Fruit fly (Drosophila melanogaster) whole organism, embryonic: ENCODE measurements around the gene Tfb5.

ENCODE experiments used
- Blimp-1 ChIP-seq: fragments of 200-800 bp; sonication (Bioruptor generic); optimal IDR thresholded peaks from 3 replicates; lab custom pipeline; 2018; ENCODE audit warnings: missing biosample characterization, missing genetic modification characterization, mild to moderate bottlenecking, moderate library complexity, missing genetic modification reagents
- BtbVII ChIP-seq: fragments of 200-800 bp; sonication (Bioruptor generic); optimal IDR thresholded peaks from 3 replicates; lab custom pipeline; 2017; ENCODE audit warnings: missing biosample characterization, mild to moderate bottlenecking, missing genetic modification characterization
- CG10274 ChIP-seq: fragments of 200-800 bp; sonication (Bioruptor generic); optimal IDR thresholded peaks from 3 replicates; lab custom pipeline; 2017; ENCODE audit warnings: missing biosample characterization, mild to moderate bottlenecking, missing genetic modification characterization
- CG10431 ChIP-seq: fragments of 200-800 bp; sonication (Bioruptor generic); optimal IDR thresholded peaks from 3 replicates; lab custom pipeline; 2018; ENCODE audit warnings: missing biosample characterization, mild to moderate bottlenecking, missing genetic modification characterization
- CG11695 ChIP-seq: fragments of 200-800 bp; sonication (Bioruptor generic); IDR thresholded peaks from 3 replicates; pipeline ENCODE4 v1.3.6; 2022; ENCODE audit warnings: missing biosample characterization, missing genetic modification characterization
- CG11696 ChIP-seq: fragments of 200-800 bp; sonication (Bioruptor generic); IDR thresholded peaks from 2 replicates; pipeline ENCODE4 v1.3.6; 2022; ENCODE audit warnings: missing biosample characterization, missing genetic modification characterization
- CG12659 ChIP-seq: fragments of 200-800 bp; sonication (Bioruptor generic); optimal IDR thresholded peaks from 3 replicates; lab custom pipeline; 2017; ENCODE audit warnings: mild to moderate bottlenecking, missing biosample characterization, missing genetic modification reagents, missing genetic modification characterization
- CG1647 ChIP-seq: fragments of 200-800 bp; sonication (Bioruptor generic); optimal IDR thresholded peaks from 3 replicates; lab custom pipeline; 2016; ENCODE audit warnings: missing biosample characterization, missing genetic modification characterization
- CG17361 ChIP-seq: fragments of 200-800 bp; sonication (Bioruptor generic); IDR thresholded peaks from 3 replicates; pipeline ENCODE4 v1.3.6; 2022; ENCODE audit warnings: missing biosample characterization, missing genetic modification characterization
- CG17568 ChIP-seq: fragments of 200-800 bp; sonication (Bioruptor generic); optimal IDR thresholded peaks from 2 replicates; lab custom pipeline; 2018; ENCODE audit warnings: missing biosample characterization, mild to moderate bottlenecking, missing genetic modification characterization, moderate library complexity
- CG2120 ChIP-seq: fragments of 200-800 bp; sonication (Bioruptor generic); optimal IDR thresholded peaks from 3 replicates; lab custom pipeline; 2016; ENCODE audit warnings: missing biosample characterization, missing genetic modification characterization
- CG2202 ChIP-seq: fragments of 200-800 bp; sonication (Bioruptor generic); optimal IDR thresholded peaks from 2 replicates; lab custom pipeline; 2018; ENCODE audit warnings: missing biosample characterization, mild to moderate bottlenecking, missing genetic modification characterization
- CG3163 ChIP-seq: fragments of 200-800 bp; sonication (Bioruptor generic); optimal IDR thresholded peaks from 3 replicates; lab custom pipeline; 2016; ENCODE audit warnings: missing biosample characterization, missing genetic modification characterization
- CG34422 ChIP-seq: fragments of 200-800 bp; sonication (Bioruptor generic); IDR thresholded peaks from 3 replicates; pipeline ENCODE4 v1.3.6; 2022; ENCODE audit warnings: missing biosample characterization, missing genetic modification characterization
- CG4854 ChIP-seq: fragments of 200-800 bp; sonication (Bioruptor generic); optimal IDR thresholded peaks from 2 replicates; lab custom pipeline; 2016; ENCODE audit warnings: missing biosample characterization, missing genetic modification characterization, inconsistent platforms
- CG8281 ChIP-seq: fragments of 200-800 bp; sonication (Bioruptor generic); optimal IDR thresholded peaks from 2 replicates; lab custom pipeline; 2018; ENCODE audit warnings: missing biosample characterization, mild to moderate bottlenecking, missing genetic modification characterization, moderate library complexity
- CG8290 ChIP-seq, 3 experiments: fragments of 200-800 bp; sonication (Bioruptor generic); optimal IDR thresholded peaks; 2 replicates each; lab custom pipeline; 2016 to 2019; ENCODE audit warnings: missing biosample characterization in 3 of 3, missing genetic modification characterization in 3 of 3, mild to moderate bottlenecking in 2 of 3, moderate library complexity in 1 of 3
- CkIIα-i1 ChIP-seq: fragments of 200-800 bp; sonication (Bioruptor generic); IDR thresholded peaks from 2 replicates; pipeline ENCODE4 v1.3.6; 2022; ENCODE audit warnings: missing biosample characterization, missing genetic modification characterization
- ERR ChIP-seq: fragments of 200-800 bp; sonication (Bioruptor generic); optimal IDR thresholded peaks from 2 replicates; lab custom pipeline; 2016; ENCODE audit warnings: missing biosample characterization, missing genetic modification characterization
- Eip74EF ChIP-seq, 2 experiments: fragments of 200-800 bp in 1 of 2; fragments of >200 bp in 1 of 2; sonication (Bioruptor generic) in 1 of 2; optimal IDR thresholded peaks; 2 replicates each; lab custom pipeline; 2017 to 2019; ENCODE audit warnings: missing biosample characterization in 2 of 2, missing genetic modification characterization in 2 of 2, mild to moderate bottlenecking in 1 of 2, moderate library complexity in 1 of 2
- Fer2 ChIP-seq: fragments of 200-800 bp; sonication (Bioruptor generic); optimal IDR thresholded peaks from 2 replicates; lab custom pipeline; 2018; ENCODE audit warnings: missing biosample characterization, mild to moderate bottlenecking, missing genetic modification characterization, moderate library complexity
- Hr39 ChIP-seq: fragments of >200 bp; optimal IDR thresholded peaks from 2 replicates; lab custom pipeline; 2017
- Kr ChIP-seq: fragments of 200-800 bp; sonication (Bioruptor generic); optimal IDR thresholded peaks from 2 replicates; lab custom pipeline; 2017; ENCODE audit warnings: missing biosample characterization, mild to moderate bottlenecking, missing genetic modification characterization
- MTF-1 ChIP-seq: fragments of 200-800 bp; sonication (Bioruptor generic); optimal IDR thresholded peaks from 2 replicates; lab custom pipeline; 2018; ENCODE audit warnings: missing biosample characterization, mild to moderate bottlenecking, missing genetic modification characterization, borderline replicate concordance
- PHDP ChIP-seq: fragments of 200-800 bp; sonication (Bioruptor generic); optimal IDR thresholded peaks from 3 replicates; lab custom pipeline; 2018; ENCODE audit warnings: missing biosample characterization, mild to moderate bottlenecking, missing genetic modification characterization, moderate library complexity
- Sox102F ChIP-seq: fragments of 200-800 bp; sonication (Bioruptor generic); optimal IDR thresholded peaks from 2 replicates; lab custom pipeline; 2018; ENCODE audit warnings: missing biosample characterization, mild to moderate bottlenecking, missing genetic modification characterization, moderate library complexity
- ato ChIP-seq: fragments of 200-800 bp; sonication (Bioruptor generic); IDR thresholded peaks from 2 replicates; pipeline ENCODE4 v1.3.6; 2022; ENCODE audit warnings: missing biosample characterization, missing genetic modification characterization; ENCODE audit not compliant: partially characterized antibody
- cwo ChIP-seq: fragments of 200-800 bp; sonication (Bioruptor generic); optimal IDR thresholded peaks from 3 replicates; lab custom pipeline; 2017; ENCODE audit warnings: missing biosample characterization, missing genetic modification characterization, mild to moderate bottlenecking, moderate library complexity, missing genetic modification reagents
- dimm ChIP-seq: fragments of 200-800 bp; sonication (Bioruptor generic); IDR thresholded peaks from 2 replicates; pipeline ENCODE4 v1.3.6; 2022; ENCODE audit warnings: missing biosample characterization, missing genetic modification characterization
- dm ChIP-seq: fragments of 200-800 bp; sonication (Bioruptor generic); optimal IDR thresholded peaks from 3 replicates; lab custom pipeline; 2016; ENCODE audit warnings: missing biosample characterization, missing genetic modification characterization
- eve ChIP-seq, 2 experiments: fragments of >200 bp; optimal IDR thresholded peaks; 2 replicates each; lab custom pipeline; 2017; ENCODE audit warnings: missing biosample characterization in 2 of 2, missing genetic modification characterization in 2 of 2
- exex ChIP-seq: fragments of 200-800 bp; sonication (Bioruptor generic); optimal IDR thresholded peaks from 4 replicates; lab custom pipeline; 2018; ENCODE audit warnings: missing biosample characterization, mild to moderate bottlenecking, missing genetic modification characterization, moderate library complexity
- fd3F ChIP-seq: fragments of 200-800 bp; sonication (Bioruptor generic); optimal IDR thresholded peaks from 2 replicates; lab custom pipeline; 2018; ENCODE audit warnings: missing biosample characterization, mild to moderate bottlenecking, missing genetic modification characterization, moderate library complexity
- grau ChIP-seq: fragments of 200-800 bp; optimal IDR thresholded peaks from 3 replicates; lab custom pipeline; 2019; ENCODE audit warnings: missing biosample characterization, mild to moderate bottlenecking, missing genetic modification characterization, moderate library complexity
- insv ChIP-seq, 2 experiments: fragments of 200-800 bp; sonication (Bioruptor generic); optimal IDR thresholded peaks; 3 replicates each; lab custom pipeline; 2016 to 2018; ENCODE audit warnings: missing biosample characterization in 2 of 2, missing genetic modification characterization in 2 of 2
- lab ChIP-seq: fragments of 200-800 bp; sonication (Bioruptor generic); optimal IDR thresholded peaks from 3 replicates; lab custom pipeline; 2017; ENCODE audit warnings: missing biosample characterization, missing genetic modification characterization, mild to moderate bottlenecking, moderate library complexity, missing genetic modification reagents
- lbe ChIP-seq: fragments of 200-800 bp; sonication (Bioruptor generic); optimal IDR thresholded peaks from 2 replicates; lab custom pipeline; 2016; ENCODE audit warnings: missing biosample characterization, mild to moderate bottlenecking, missing genetic modification characterization
- mam ChIP-seq: fragments of 200-800 bp; sonication (Bioruptor generic); optimal IDR thresholded peaks from 3 replicates; lab custom pipeline; 2016; ENCODE audit warnings: missing biosample characterization, missing genetic modification characterization
- pnt ChIP-seq: fragments of 200-800 bp; sonication (Bioruptor generic); optimal IDR thresholded peaks from 3 replicates; lab custom pipeline; 2016; ENCODE audit warnings: missing biosample characterization, missing genetic modification characterization
- psq ChIP-seq: fragments of 200-800 bp; sonication (Bioruptor generic); optimal IDR thresholded peaks from 2 replicates; lab custom pipeline; 2017; ENCODE audit warnings: missing biosample characterization, missing genetic modification characterization
- sd ChIP-seq: fragments of 200-800 bp; sonication (Bioruptor generic); optimal IDR thresholded peaks from 3 replicates; lab custom pipeline; 2018; ENCODE audit warnings: missing biosample characterization, mild to moderate bottlenecking, missing genetic modification characterization, moderate library complexity
- sqz ChIP-seq: fragments of 200-800 bp; sonication (Bioruptor generic); optimal IDR thresholded peaks from 3 replicates; lab custom pipeline; 2018; ENCODE audit warnings: missing biosample characterization, mild to moderate bottlenecking, missing genetic modification characterization
- sug ChIP-seq: fragments of 200-800 bp; optimal IDR thresholded peaks from 2 replicates; lab custom pipeline; 2019; ENCODE audit warnings: missing biosample characterization, mild to moderate bottlenecking, missing genetic modification characterization, moderate library complexity
- usp ChIP-seq: fragments of >200 bp; optimal IDR thresholded peaks from 2 replicates; lab custom pipeline; 2017; ENCODE audit warnings: missing biosample characterization, missing genetic modification characterization
- vvl ChIP-seq: fragments of 200-800 bp; sonication (Bioruptor generic); IDR thresholded peaks from 2 replicates; pipeline ENCODE4 v1.3.6; 2022; ENCODE audit warnings: missing biosample characterization, missing genetic modification characterization
- zen ChIP-seq: fragments of 200-800 bp; sonication (Bioruptor generic); optimal IDR thresholded peaks from 3 replicates; lab custom pipeline; 2018; ENCODE audit warnings: missing biosample characterization, mild to moderate bottlenecking, missing genetic modification characterization, moderate library complexity

Gene Tfb5

dm6 chr2L:4997401-4998259 is 13.0 kb downstream of the Tfb5 start (continued):
- TF ChIP-seq CG2202 (peak; percentile 99), ERR (GFP tag; lab: Kevin White, UChicago) (peak; percentile 98), CG4854 (peak; percentile 98), CG11696 (GFP tag; lab: Robert Waterston, UW) (peak; percentile 96), lab (GFP tag; lab: Kevin White, UChicago) (peak; percentile 99), CkIIα-i1 (GFP tag; lab: Robert Waterston, UW) (peak; percentile 96), dm (GFP tag; lab: Kevin White, UChicago) (peak; percentile 98), mam (GFP tag; lab: Kevin White, UChicago) (peak; percentile 99), CG8281 (tag; lab: Kevin White, UChicago) (peak; percentile 92), CG1647 (GFP tag; lab: Kevin White, UChicago) (peak; percentile 99), CG3163 (GFP tag; lab: Kevin White, UChicago) (peak; percentile 96), CG2120 (GFP tag; lab: Kevin White, UChicago) (peak; percentile 99), Kr (peak; percentile 87), pnt (GFP tag; lab: Kevin White, UChicago) (peak; percentile 99), Eip74EF (GFP tag; optimal IDR thresholded peaks at IDR 0.05; lab: Kevin White, UChicago) (peak; percentile 91 to 97), grau (tag; lab: Kevin White, UChicago) (peak; percentile 98), dimm (peak; percentile 98)

dm6 chr2L:4996283-4996922 is 14.2 kb downstream of the Tfb5 start:
- TF ChIP-seq Hr39 (lab: Kevin White, UChicago) (no peak), MTF-1 (GFP tag; lab: Kevin White, UChicago) (no peak), CG10274 (no peak), CG10431 (GFP tag; lab: Kevin White, UChicago) (no peak), sqz (GFP tag; lab: Kevin White, UChicago) (no peak), CkIIα-i1 (GFP tag; lab: Robert Waterston, UW) (no peak), ato (GFP tag; lab: Robert Waterston, UW) (0 out of 2 replicates have a peak, but pooled peaks have one; percentile 9), Blimp-1 (GFP tag; lab: Kevin White, UChicago) (peak; percentile 71), vvl (peak; percentile 51; the same call in 1 of the 2 replicates), eve (GFP tag; optimal IDR thresholded peaks at IDR 0.05; lab: Kevin White, UChicago) (peak in 1 of 2 experiments; percentile 69), CG34422 (GFP tag; lab: Robert Waterston, UW) (no peak), Sox102F (no peak), insv (GFP tag; optimal IDR thresholded peaks at IDR 0.05; lab: Kevin White, UChicago) (no peak)
- TF ChIP-seq, all 482 proteins: peak for 4

- TF ChIP-seq exex (tag; lab: Kevin White, UChicago) (peak; percentile 98), cwo (GFP tag; lab: Kevin White, UChicago) (peak; percentile 27), CG17568 (no peak), usp (GFP tag; lab: Kevin White, UChicago) (no peak), lbe (no peak), sd (tag; lab: Kevin White, UChicago) (peak; percentile 20), psq (GFP tag; lab: Kevin White, UChicago) (no peak), BtbVII (GFP tag; lab: Kevin White, UChicago) (no peak), zen (peak; percentile 92), CG8290 (GFP tag; optimal IDR thresholded peaks at IDR 0.05; lab: Kevin White, UChicago) (no peak), CG8290 (tag; optimal IDR thresholded peaks at IDR 0.05; lab: Kevin White, UChicago) (no peak), CG11695 (GFP tag; lab: Robert Waterston, UW) (no peak), PHDP (peak; percentile 4), Fer2 (tag; lab: Kevin White, UChicago) (no peak), fd3F (GFP tag; lab: Kevin White, UChicago) (no peak), CG12659 (no peak), CG17361 (GFP tag; lab: Robert Waterston, UW) (no peak), sug (tag; lab: Kevin White, UChicago) (peak; percentile 67)
These were observed 14.8 kb downstream of the Tfb5 start for dm6 chr2L:4995837-4996136.
